Worm (Caenorhabditis elegans): ENCODE data around the gene T08D10.3.

- TF ChIP-seq ztf-29 (GFP tag; IDR thresholded peaks at IDR 0.05) = no peak
- TF ChIP-seq tab-1 (GFP tag; IDR thresholded peaks at IDR 0.05) = no peak
- no peak for TF ChIP-seq ref-1 (GFP tag; conservative IDR thresholded peaks at IDR 0.05)
Measured at ce11 chrX:11953229-11953628, 2.0 kb upstream of the T08D10.3 start, which contains the start of gene T08D10.4.
